Fruit fly (Drosophila melanogaster) whole organism, embryonic: Measurements from ENCODE around the gene CG14439.

ENCODE experiments used
- CG16813 ChIP-seq: fragments of 200-800 bp; sonication (Bioruptor generic); IDR thresholded peaks from 3 replicates; pipeline ENCODE4 v1.3.6; 2022; ENCODE audit warnings: missing biosample characterization, missing genetic modification characterization; ENCODE audit not compliant: partially characterized antibody
- CG6254 ChIP-seq: fragments of 200-800 bp; sonication (Bioruptor generic); optimal IDR thresholded peaks from 3 replicates; lab custom pipeline; 2017; ENCODE audit warnings: mild to moderate bottlenecking, missing biosample characterization, missing genetic modification reagents, missing genetic modification characterization
- Ets97D ChIP-seq: fragments of 200-800 bp; sonication (Bioruptor generic); optimal IDR thresholded peaks from 3 replicates; lab custom pipeline; 2016; ENCODE audit warnings: missing biosample characterization, missing genetic modification characterization
- Gug ChIP-seq: fragments of 200-800 bp; sonication (Bioruptor generic); IDR thresholded peaks from 4 replicates; pipeline ENCODE4 v1.3.6; 2022; ENCODE audit warnings: missing biosample characterization, missing genetic modification characterization
- Lim3 ChIP-seq: fragments of 200-800 bp; sonication (Bioruptor generic); IDR thresholded peaks from 2 replicates; pipeline ENCODE4 v1.3.6; 2022; ENCODE audit warnings: missing biosample characterization, missing genetic modification characterization
- Opbp ChIP-seq: fragments of 200-800 bp; sonication (Bioruptor generic); IDR thresholded peaks from 3 replicates; pipeline ENCODE4 v1.3.6; 2022; ENCODE audit warnings: missing biosample characterization, missing genetic modification characterization; ENCODE audit not compliant: partially characterized antibody
- Ravus ChIP-seq: fragments of 200-800 bp; sonication (Bioruptor generic); IDR thresholded peaks from 2 replicates; pipeline ENCODE4 v1.3.6; 2022; ENCODE audit warnings: missing biosample characterization, missing genetic modification characterization
- Sry-δ ChIP-seq: fragments of 200-800 bp; sonication (Bioruptor generic); optimal IDR thresholded peaks from 2 replicates; lab custom pipeline; 2016; ENCODE audit warnings: missing biosample characterization, missing genetic modification characterization
- YL-1 ChIP-seq: fragments of 200-800 bp; sonication (Bioruptor generic); optimal IDR thresholded peaks from 3 replicates; lab custom pipeline; 2017; ENCODE audit warnings: missing biosample characterization, mild to moderate bottlenecking, missing genetic modification characterization
- dmrt99B ChIP-seq: fragments of 200-800 bp; sonication (Bioruptor generic); optimal IDR thresholded peaks from 2 replicates; lab custom pipeline; 2018; ENCODE audit warnings: missing biosample characterization, mild to moderate bottlenecking, missing genetic modification characterization, moderate library complexity
- exex ChIP-seq: fragments of 200-800 bp; sonication (Bioruptor generic); optimal IDR thresholded peaks from 4 replicates; lab custom pipeline; 2018; ENCODE audit warnings: missing biosample characterization, mild to moderate bottlenecking, missing genetic modification characterization, moderate library complexity
- wdn ChIP-seq: fragments of 200-800 bp; sonication (Bioruptor generic); IDR thresholded peaks from 2 replicates; pipeline ENCODE4 v1.3.6; 2022; ENCODE audit warnings: missing biosample characterization, missing genetic modification characterization

- no peak for TF ChIP-seq Sry-δ (GFP tag; lab: Kevin White, UChicago)
- TF ChIP-seq exex (tag; lab: Kevin White, UChicago) = no peak
- no peak for TF ChIP-seq Lim3
- TF ChIP-seq Ets97D (GFP tag; lab: Kevin White, UChicago) = no peak
- no peak for TF ChIP-seq CG6254
- no peak for TF ChIP-seq Ravus (GFP tag; lab: Robert Waterston, UW)
- TF ChIP-seq Opbp (GFP tag; lab: Robert Waterston, UW) = no peak
- TF ChIP-seq CG16813 = no peak
- no peak for TF ChIP-seq wdn (GFP tag; lab: Robert Waterston, UW)
- TF ChIP-seq Gug (GFP tag; lab: Robert Waterston, UW) = no peak
- no peak for TF ChIP-seq YL-1 (GFP tag; lab: Kevin White, UChicago)
- no peak for TF ChIP-seq dmrt99B (tag; lab: Kevin White, UChicago)
Measured at dm6 chrX:6778780-6779179, 31.4 kb downstream of the CG14439 start.
